Fruit fly (Drosophila melanogaster): ENCODE data around the gene cutlet.
A peak's percentile ranks its signal among the peaks of the same experiment; 100 is the strongest.

cutlet gene

dm6 chr2L:3697772-3698171 is 13.8 kb downstream of the cutlet start, which contains the start of gene CG3604:
CG3604 (minus strand) TSS chr2L:3697872.
- TF ChIP-seq Eip74EF (GFP tag; optimal IDR thresholded peaks at IDR 0.05) (peak in 1 of 2 experiments; percentile 14), maf-S (GFP tag; optimal IDR thresholded peaks at IDR 0.05) (no peak)

dm6 chr2L:3696438-3696837 is 15.1 kb downstream of the cutlet start, which contains the start of gene IM33:
IM33 (minus strand) TSS chr2L:3696658.
- TF ChIP-seq sug (tag; optimal IDR thresholded peaks at IDR 0.05) (peak; percentile 51), CG13296 (GFP tag; optimal IDR thresholded peaks at IDR 0.05) (no peak), CG6813 (GFP tag; optimal IDR thresholded peaks at IDR 0.05) (no peak), CG10543 (GFP tag; optimal IDR thresholded peaks at IDR 0.05) (peak; percentile 11), pan (optimal IDR thresholded peaks at IDR 0.05) (no peak), pan (GFP tag; optimal IDR thresholded peaks at IDR 0.05 in 1 of 2, IDR thresholded peaks at IDR 0.05 in 1 of 2) (no peak), CG7357 (GFP tag; IDR thresholded peaks at IDR 0.05) (0 out of 3 replicates have a peak, but pooled peaks have one; percentile 9), CG34376 (GFP tag; optimal IDR thresholded peaks at IDR 0.05) (peak; percentile 61), HLHmδ (GFP tag; optimal IDR thresholded peaks at IDR 0.05) (no peak)

- TF ChIP-seq sug (tag; optimal IDR thresholded peaks at IDR 0.05) (peak; percentile 25), CG34376 (GFP tag; optimal IDR thresholded peaks at IDR 0.05) (peak; percentile 31), ac (GFP tag; optimal IDR thresholded peaks at IDR 0.05) (no peak), mld (GFP tag; IDR thresholded peaks at IDR 0.05; ENCODE audit: partially characterized antibody) (no peak)
Observed at dm6 chr2L:3695361-3695818, 16.2 kb downstream of the cutlet start, which contains the start of gene CG16713. CG16713 (minus strand) TSS chr2L:3695411.

dm6 chr2L:3694920-3695319 is 16.6 kb downstream of the cutlet start, which contains the start of gene CG43165:
CG43165 (minus strand) TSS chr2L:3695020.
- TF ChIP-seq Pdp1 (GFP tag; optimal IDR thresholded peaks at IDR 0.05) (peak in 1 of 2 experiments; percentile 12), CG8765 (GFP tag; IDR thresholded peaks at IDR 0.05) (peak; percentile 22; the same call in 1 of the 2 replicates), CG5953 (GFP tag; IDR thresholded peaks at IDR 0.05) (no peak)

- TF ChIP-seq CG14014 (GFP tag; IDR thresholded peaks at IDR 0.05) (no peak), bcd (GFP tag; optimal IDR thresholded peaks at IDR 0.05) (no peak), CG6683 (GFP tag; optimal IDR thresholded peaks at IDR 0.05) (no peak), Elba2 (GFP tag; optimal IDR thresholded peaks at IDR 0.05) (no peak), stwl (tag; optimal IDR thresholded peaks at IDR 0.05) (no peak), mirr (GFP tag; optimal IDR thresholded peaks at IDR 0.05) (no peak), jumu (GFP tag; optimal IDR thresholded peaks at IDR 0.05) (no peak), slp2 (GFP tag; optimal IDR thresholded peaks at IDR 0.05) (no peak), crp (GFP tag; optimal IDR thresholded peaks at IDR 0.05) (no peak), Bdp1 (GFP tag; optimal IDR thresholded peaks at IDR 0.05) (no peak), Neu2 (GFP tag; optimal IDR thresholded peaks at IDR 0.05; ENCODE audit: borderline replicate concordance) (no peak), bab2 (GFP tag; optimal IDR thresholded peaks at IDR 0.05) (no peak), CG31441 (GFP tag; IDR thresholded peaks at IDR 0.05) (no peak), CG8359 (GFP tag; optimal IDR thresholded peaks at IDR 0.05; ENCODE audit: borderline replicate concordance) (no peak), CG1529 (GFP tag; optimal IDR thresholded peaks at IDR 0.05) (no peak)
Observed at dm6 chr2L:3693805-3694204, 17.7 kb downstream of the cutlet start, which contains the start of gene Acp24A4. Acp24A4 (minus strand) TSS chr2L:3693905.

Measured in whole organism, embryonic.